Worm (Caenorhabditis elegans): ENCODE data around the gene rnp-4.

- TF ChIP-seq madf-9 (GFP tag; conservative IDR thresholded peaks at IDR 0.05): no peak
- TF ChIP-seq nhr-237 (tag; optimal IDR thresholded peaks at IDR 0.05): no peak
- TF ChIP-seq Y48G9A.11 (GFP tag; IDR thresholded peaks at IDR 0.05): no peak
- no peak for TF ChIP-seq ZK337.2 (GFP tag; IDR thresholded peaks at IDR 0.05)
- TF ChIP-seq unc-62 (GFP tag; optimal IDR thresholded peaks at IDR 0.05 in 1 of 2): no peak
- TF ChIP-seq unc-62 (tag; optimal IDR thresholded peaks at IDR 0.05): no peak
- TF ChIP-seq nhr-77 (tag; optimal IDR thresholded peaks at IDR 0.05): no peak
These were observed 23.3 kb downstream of the rnp-4 start, which contains the start of gene C28A5.6 for ce11 chrIII:4429402-4429801.

Data from whole organism, L4 larva.